Fruit fly (Drosophila melanogaster) whole organism: ENCODE results near the gene CG43062.
A peak's percentile ranks its signal among the peaks of the same experiment; 100 is the strongest.

ENCODE experiments used
- CG8478 ChIP-seq: fragments of >200 bp; optimal IDR thresholded peaks from 2 replicates; lab custom pipeline; 2018; ENCODE audit warnings: inconsistent platforms
- Dll ChIP-seq: fragments of >200 bp; optimal IDR thresholded peaks from 2 replicates; lab custom pipeline; 2017
- EcR ChIP-seq, 2 experiments: fragments of >200 bp; optimal IDR thresholded peaks; 2 replicates each; lab custom pipeline; 2017; ENCODE audit warnings: missing biosample characterization in 2 of 2, missing genetic modification characterization in 2 of 2, missing genetic modification reagents in 2 of 2
- pan ChIP-seq: fragments of >200 bp; optimal IDR thresholded peaks from 2 replicates; lab custom pipeline; 2017
- psq ChIP-seq: fragments of >200 bp; optimal IDR thresholded peaks from 2 replicates; lab custom pipeline; 2017
- usp ChIP-seq: fragments of >200 bp; optimal IDR thresholded peaks from 2 replicates; lab custom pipeline; 2017; ENCODE audit warnings: missing biosample characterization, missing genetic modification characterization, mixed read lengths

Gene CG43062

dm6 chr3R:11772181-11772827 is 22.2 kb downstream of the CG43062 start:
- TF ChIP-seq CG8478 (no peak), Dll (lab: Kevin White, UChicago) (no peak), psq (no peak), EcR (GFP tag; optimal IDR thresholded peaks at IDR 0.05; lab: Kevin White, UChicago) (no peak), pan (no peak), usp (GFP tag; lab: Kevin White, UChicago) (no peak)

dm6 chr3R:11773325-11773998 is 23.3 kb downstream of the CG43062 start:
- TF ChIP-seq psq: no peak
- peak; percentile 91 for TF ChIP-seq Dll (lab: Kevin White, UChicago)

dm6 chr3R:11773999-11774397 is 23.9 kb downstream of the CG43062 start:
- TF ChIP-seq usp (GFP tag; lab: Kevin White, UChicago): no peak
- no peak for TF ChIP-seq EcR (GFP tag; optimal IDR thresholded peaks at IDR 0.05; lab: Kevin White, UChicago)
- TF ChIP-seq Dll (lab: Kevin White, UChicago): no peak
- no peak for TF ChIP-seq CG8478
- no peak for TF ChIP-seq psq
- no peak for TF ChIP-seq pan

dm6 chr3R:11775207-11775606 is 25.1 kb downstream of the CG43062 start:
- TF ChIP-seq EcR (GFP tag; optimal IDR thresholded peaks at IDR 0.05; lab: Kevin White, UChicago) (no peak), psq (no peak), pan (no peak), Dll (lab: Kevin White, UChicago) (no peak), CG8478 (no peak), usp (GFP tag; lab: Kevin White, UChicago) (no peak)

dm6 chr3R:11776068-11776767 is 26.1 kb downstream of the CG43062 start:
- TF ChIP-seq usp (GFP tag; lab: Kevin White, UChicago) (no peak), psq (no peak), Dll (lab: Kevin White, UChicago) (no peak), pan (no peak), CG8478 (no peak), EcR (GFP tag; optimal IDR thresholded peaks at IDR 0.05; lab: Kevin White, UChicago) (no peak)

- TF ChIP-seq Dll (lab: Kevin White, UChicago): no peak
- no peak for TF ChIP-seq psq
- TF ChIP-seq usp (GFP tag; lab: Kevin White, UChicago): no peak
- TF ChIP-seq EcR (GFP tag; optimal IDR thresholded peaks at IDR 0.05; lab: Kevin White, UChicago): no peak
- no peak for TF ChIP-seq CG8478
- TF ChIP-seq pan: no peak
Observed at dm6 chr3R:11777058-11777457, 26.9 kb downstream of the CG43062 start.

- TF ChIP-seq EcR (GFP tag; optimal IDR thresholded peaks at IDR 0.05; lab: Kevin White, UChicago) (no peak), Dll (lab: Kevin White, UChicago) (peak; percentile 35), pan (peak; percentile 97)
Observed at dm6 chr3R:11778012-11778865, 28.1 kb downstream of the CG43062 start.

dm6 chr3R:11778879-11779278 is 28.7 kb downstream of the CG43062 start:
- no peak for TF ChIP-seq CG8478
- no peak for TF ChIP-seq psq
- TF ChIP-seq pan: no peak
- no peak for TF ChIP-seq usp (GFP tag; lab: Kevin White, UChicago)
- TF ChIP-seq Dll (lab: Kevin White, UChicago): no peak
- no peak for TF ChIP-seq EcR (GFP tag; optimal IDR thresholded peaks at IDR 0.05; lab: Kevin White, UChicago)

dm6 chr3R:11779357-11780018 is 29.4 kb downstream of the CG43062 start:
- TF ChIP-seq EcR (GFP tag; optimal IDR thresholded peaks at IDR 0.05; lab: Kevin White, UChicago): peak; percentile 44 to 96
- no peak for TF ChIP-seq psq

dm6 chr3R:11780181-11780688 is 30.1 kb downstream of the CG43062 start:
- TF ChIP-seq usp (GFP tag; lab: Kevin White, UChicago) (no peak), pan (no peak), CG8478 (no peak), EcR (GFP tag; optimal IDR thresholded peaks at IDR 0.05; lab: Kevin White, UChicago) (no peak), psq (no peak), Dll (lab: Kevin White, UChicago) (no peak)

dm6 chr3R:11786695-11787226 is 36.6 kb downstream of the CG43062 start, which contains the start of the genes prd1 and HisCl1:
Gene prd1 (minus strand): TSS chr3R:11787014.
Gene HisCl1 (plus strand): TSS chr3R:11787176.
- TF ChIP-seq usp (GFP tag; lab: Kevin White, UChicago) (no peak), Dll (lab: Kevin White, UChicago) (no peak), pan (no peak), EcR (GFP tag; optimal IDR thresholded peaks at IDR 0.05; lab: Kevin White, UChicago) (no peak), CG8478 (no peak), psq (no peak)
